Worm (Caenorhabditis elegans) whole organism, L2 larva: ENCODE data around the gene F58A6.2.
A peak's percentile ranks its signal among the peaks of the same experiment; 100 is the strongest.

Source experiments
- F13H6.1 ChIP-seq: sonication (generic microtip); optimal IDR thresholded peaks from 2 replicates; lab custom pipeline; 2016; ENCODE audit warnings: missing genetic modification characterization, missing compliant biosample characterization
- ZK546.5 ChIP-seq: sonication (generic microtip); optimal IDR thresholded peaks from 2 replicates; lab custom pipeline; 2017; ENCODE audit warnings: missing biosample characterization, missing genetic modification characterization
- ama-1 ChIP-seq: fragments of 150-350 bp; optimal IDR thresholded peaks from 2 replicates; lab custom pipeline; 2018; ENCODE audit warnings: inconsistent platforms
- crh-2 ChIP-seq: sonication (generic microtip); optimal IDR thresholded peaks from 2 replicates; lab custom pipeline; 2017; ENCODE audit warnings: missing biosample characterization, missing genetic modification characterization
- elt-1 ChIP-seq: fragments of 150-350 bp; optimal IDR thresholded peaks from 2 replicates; lab custom pipeline; 2014; ENCODE audit warnings: missing biosample characterization, missing genetic modification characterization
- fos-1 ChIP-seq: fragments of 150-350 bp; optimal IDR thresholded peaks from 2 replicates; lab custom pipeline; 2014; ENCODE audit warnings: missing biosample characterization, missing genetic modification characterization
- nhr-10 ChIP-seq: sonication (generic microtip); optimal IDR thresholded peaks from 2 replicates; lab custom pipeline; 2017; ENCODE audit warnings: missing biosample characterization, missing genetic modification characterization
- nhr-25 ChIP-seq: fragments of 150-350 bp; sonication (generic microtip); optimal IDR thresholded peaks from 3 replicates; lab custom pipeline; 2014; ENCODE audit warnings: missing biosample characterization, missing genetic modification characterization
- nhr-77 ChIP-seq: fragments of 150-350 bp; optimal IDR thresholded peaks from 2 replicates; lab custom pipeline; 2014; ENCODE audit warnings: missing biosample characterization, missing genetic modification characterization
- skn-1 ChIP-seq: sonication (generic microtip); optimal IDR thresholded peaks from 2 replicates; lab custom pipeline; 2017; ENCODE audit warnings: missing biosample characterization, missing genetic modification characterization
- unc-39 ChIP-seq: fragments of 150-350 bp; optimal IDR thresholded peaks from 2 replicates; lab custom pipeline; 2014; ENCODE audit warnings: missing biosample characterization, missing genetic modification characterization
- unc-62 ChIP-seq: fragments of 150-350 bp; optimal IDR thresholded peaks from 2 replicates; lab custom pipeline; 2014; ENCODE audit warnings: missing biosample characterization, missing genetic modification reagents, missing genetic modification characterization

DNA sequence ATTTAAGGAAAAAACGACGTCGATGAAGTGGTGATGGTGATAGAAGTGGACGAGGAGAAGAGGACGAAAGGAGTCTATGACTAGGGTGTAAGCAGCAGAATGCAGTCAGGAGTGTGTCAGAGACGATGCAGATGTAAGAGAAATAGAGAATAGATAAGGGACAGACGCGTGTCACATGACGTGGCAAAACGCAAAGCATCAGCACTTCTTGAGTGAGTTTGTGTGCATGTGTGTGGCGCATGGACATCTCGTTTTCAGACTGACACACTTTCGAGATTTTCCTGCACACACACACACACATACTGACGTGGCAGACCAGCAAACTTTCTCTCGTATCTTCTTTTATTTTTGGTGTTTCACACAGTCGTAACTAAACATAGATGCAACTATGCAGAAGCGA, 45.9 kb downstream of the F58A6.2 start:
- TF ChIP-seq fos-1 (tag; lab: Kevin White, UChicago) (peak; percentile 76), ama-1 (lab: Kevin White, UChicago) (no peak), crh-2 (tag; lab: Kevin White, UChicago) (no peak), unc-62 (no peak), nhr-77 (tag; lab: Kevin White, UChicago) (no peak), elt-1 (tag; lab: Kevin White, UChicago) (no peak), ZK546.5 (tag; lab: Kevin White, UChicago) (no peak), nhr-10 (tag; lab: Kevin White, UChicago) (no peak), F13H6.1 (tag; lab: Kevin White, UChicago) (peak; percentile 70), skn-1 (tag; lab: Kevin White, UChicago) (no peak), unc-39 (no peak), nhr-25 (peak; percentile 56)
